Worm (Caenorhabditis elegans) whole organism, L1 larva: ENCODE results near the gene sysm-1.
A peak's percentile ranks its signal among the peaks of the same experiment; 100 is the strongest.

Experiments
- C04F5.9 ChIP-seq: sonication (generic microtip); optimal IDR thresholded peaks from 2 replicates; lab custom pipeline; 2016; ENCODE audit warnings: missing genetic modification characterization, missing compliant biosample characterization
- C16A3.4 ChIP-seq: fragments of 150-350 bp; optimal IDR thresholded peaks from 2 replicates; lab custom pipeline; 2014; ENCODE audit warnings: missing biosample characterization, missing genetic modification characterization
- C34B4.2 ChIP-seq: sonication (generic microtip); optimal IDR thresholded peaks from 2 replicates; lab custom pipeline; 2017; ENCODE audit warnings: mild to moderate bottlenecking, missing genetic modification characterization, missing compliant biosample characterization
- aha-1 ChIP-seq: fragments of 150-350 bp; optimal IDR thresholded peaks from 2 replicates; lab custom pipeline; 2014; ENCODE audit warnings: missing biosample characterization, missing genetic modification characterization
- ama-1 ChIP-seq: fragments of 150-350 bp; optimal IDR thresholded peaks from 2 replicates; lab custom pipeline; 2014
- blmp-1 ChIP-seq: fragments of 150-350 bp; optimal IDR thresholded peaks from 2 replicates; lab custom pipeline; 2014; ENCODE audit warnings: missing biosample characterization, missing genetic modification characterization
- ceh-63 ChIP-seq: fragments of 200-800 bp; sonication (Bioruptor generic); optimal IDR thresholded peaks from 2 replicates; lab custom pipeline; 2018; ENCODE audit warnings: mild to moderate bottlenecking, missing genetic modification characterization, missing compliant biosample characterization
- ceh-8 ChIP-seq: fragments of 200-800 bp; sonication (Bioruptor generic); optimal IDR thresholded peaks from 2 replicates; lab custom pipeline; 2018; ENCODE audit warnings: mild to moderate bottlenecking, missing genetic modification characterization, moderate library complexity, missing compliant biosample characterization
- ceh-82 ChIP-seq, 3 experiments: fragments of 150-350 bp in 1 of 3; sonication (generic microtip) in 2 of 3; optimal IDR thresholded peaks; 2 replicates each; lab custom pipeline; 2014 to 2017; ENCODE audit warnings: missing biosample characterization in 3 of 3, missing genetic modification characterization in 3 of 3
- ceh-88 ChIP-seq: fragments of 200-800 bp; sonication (Bioruptor generic); IDR thresholded peaks from 2 replicates; pipeline ENCODE4 v1.3.6; 2022; ENCODE audit warnings: missing genetic modification characterization, missing compliant biosample characterization
- ces-1 ChIP-seq: fragments of 150-350 bp; optimal IDR thresholded peaks from 2 replicates; lab custom pipeline; 2014; ENCODE audit warnings: missing biosample characterization, missing genetic modification reagents, missing genetic modification characterization
- dsc-1 ChIP-seq: sonication (generic microtip); optimal IDR thresholded peaks from 2 replicates; lab custom pipeline; 2016; ENCODE audit warnings: mild to moderate bottlenecking, missing genetic modification characterization, missing compliant biosample characterization
- efl-3 ChIP-seq: fragments of 200-800 bp; sonication (Bioruptor generic); optimal IDR thresholded peaks from 2 replicates; lab custom pipeline; 2018; ENCODE audit warnings: mild to moderate bottlenecking, missing genetic modification characterization, missing compliant biosample characterization
- egl-13 ChIP-seq: sonication (generic microtip); optimal IDR thresholded peaks from 2 replicates; lab custom pipeline; 2016; ENCODE audit warnings: missing genotype, missing genetic modification reagents, missing genetic modification characterization, missing compliant biosample characterization
- egl-27 ChIP-seq, 2 experiments: fragments of 150-350 bp in 1 of 2; sonication (generic microtip); optimal IDR thresholded peaks; 3 replicates each; lab custom pipeline; 2017 to 2018; ENCODE audit warnings: missing biosample characterization in 2 of 2, missing genetic modification characterization in 2 of 2, missing genetic modification reagents in 2 of 2
- elt-2 ChIP-seq: sonication (generic microtip); optimal IDR thresholded peaks from 2 replicates; lab custom pipeline; 2016; ENCODE audit warnings: missing genetic modification characterization, mild to moderate bottlenecking, inconsistent platforms, missing compliant biosample characterization, missing genetic modification reagents
- elt-3 ChIP-seq, 6 experiments: fragments of 150-350 bp in 1 of 6; sonication (generic microtip); optimal IDR thresholded peaks; 2 replicates each; lab custom pipeline; 2017 to 2018; ENCODE audit warnings: missing biosample characterization in 6 of 6, missing genetic modification characterization in 6 of 6, inconsistent platforms in 1 of 6
- ets-5 ChIP-seq: fragments of 200-800 bp; sonication (Bioruptor generic); IDR thresholded peaks from 2 replicates; pipeline ENCODE4 v1.3.6; 2022; ENCODE audit warnings: missing genetic modification characterization, missing compliant biosample characterization
- fos-1 ChIP-seq: fragments of 150-350 bp; optimal IDR thresholded peaks from 2 replicates; lab custom pipeline; 2014; ENCODE audit warnings: missing biosample characterization, missing genetic modification characterization
- grh-1 ChIP-seq: fragments of 200-800 bp; sonication (Bioruptor generic); IDR thresholded peaks from 2 replicates; pipeline ENCODE4 v1.3.6; 2022; ENCODE audit warnings: missing genetic modification reagents, missing genetic modification characterization, missing compliant biosample characterization
- hlh-17 ChIP-seq: fragments of 200-800 bp; sonication (Bioruptor generic); optimal IDR thresholded peaks from 2 replicates; lab custom pipeline; 2018; ENCODE audit warnings: missing genetic modification characterization, mild to moderate bottlenecking, missing compliant biosample characterization, moderate library complexity, borderline replicate concordance
- hlh-4 ChIP-seq: sonication (generic microtip); optimal IDR thresholded peaks from 2 replicates; lab custom pipeline; 2016; ENCODE audit warnings: mild to moderate bottlenecking, missing genetic modification characterization, missing compliant biosample characterization
- isw-1 ChIP-seq: fragments of 200-800 bp; sonication (Bioruptor generic); IDR thresholded peaks from 2 replicates; pipeline ENCODE4 v1.3.6; 2022; ENCODE audit warnings: missing genetic modification characterization, missing compliant biosample characterization
- jun-1 ChIP-seq: fragments of 150-350 bp; optimal IDR thresholded peaks from 2 replicates; lab custom pipeline; 2014; ENCODE audit warnings: missing biosample characterization, missing genetic modification reagents, missing genetic modification characterization
- lin-13 ChIP-seq: fragments of 150-350 bp; optimal IDR thresholded peaks from 2 replicates; lab custom pipeline; 2014; ENCODE audit warnings: missing biosample characterization, missing genetic modification reagents, missing genetic modification characterization
- lin-14 ChIP-seq: fragments of 200-800 bp; sonication (Bioruptor generic); optimal IDR thresholded peaks from 2 replicates; lab custom pipeline; 2018; ENCODE audit warnings: mild to moderate bottlenecking, missing genetic modification characterization, moderate library complexity, missing compliant biosample characterization
- lin-39 ChIP-seq: fragments of 150-350 bp; optimal IDR thresholded peaks from 2 replicates; lab custom pipeline; 2014; ENCODE audit warnings: missing biosample characterization, missing genetic modification reagents, missing genetic modification characterization
- lir-3 ChIP-seq: sonication (generic microtip); optimal IDR thresholded peaks from 2 replicates; lab custom pipeline; 2016; ENCODE audit warnings: mild to moderate bottlenecking, missing genetic modification characterization, moderate library complexity, missing compliant biosample characterization; ENCODE audit not compliant: poor library complexity
- lsy-2 ChIP-seq, 2 experiments: fragments of 150-350 bp; optimal IDR thresholded peaks; 2 replicates each; lab custom pipeline; 2014; ENCODE audit warnings: missing biosample characterization in 2 of 2, missing genetic modification characterization in 2 of 2
- mdl-1 ChIP-seq, 2 experiments: fragments of 150-350 bp; optimal IDR thresholded peaks; 2 replicates each; lab custom pipeline; 2014 to 2017; ENCODE audit warnings: missing biosample characterization in 2 of 2, missing genetic modification characterization in 2 of 2, inconsistent platforms in 1 of 2
- nhr-11 ChIP-seq: fragments of 150-350 bp; optimal IDR thresholded peaks from 2 replicates; lab custom pipeline; 2014; ENCODE audit warnings: missing biosample characterization, missing genetic modification characterization
- nhr-12 ChIP-seq: sonication (generic microtip); optimal IDR thresholded peaks from 2 replicates; lab custom pipeline; 2017; ENCODE audit warnings: missing biosample characterization, missing genetic modification characterization
- nhr-20 ChIP-seq: sonication (generic microtip); optimal IDR thresholded peaks from 2 replicates; lab custom pipeline; 2016; ENCODE audit warnings: mild to moderate bottlenecking, missing genetic modification characterization, missing compliant biosample characterization
- nhr-28 ChIP-seq: fragments of 150-350 bp; optimal IDR thresholded peaks from 2 replicates; lab custom pipeline; 2014; ENCODE audit warnings: missing biosample characterization, missing genetic modification characterization
- nhr-71 ChIP-seq: sonication (generic microtip); optimal IDR thresholded peaks from 2 replicates; lab custom pipeline; 2016; ENCODE audit warnings: mild to moderate bottlenecking, missing genetic modification characterization, moderate library complexity, missing compliant biosample characterization
- nhr-84 ChIP-seq: sonication (generic microtip); optimal IDR thresholded peaks from 2 replicates; lab custom pipeline; 2017; ENCODE audit warnings: missing biosample characterization, missing genetic modification characterization
- pax-3 ChIP-seq: fragments of 200-800 bp; sonication (Bioruptor generic); optimal IDR thresholded peaks from 2 replicates; lab custom pipeline; 2018; ENCODE audit warnings: mild to moderate bottlenecking, missing genetic modification characterization, moderate library complexity, missing compliant biosample characterization
- pqm-1 ChIP-seq: sonication (generic microtip); optimal IDR thresholded peaks from 3 replicates; lab custom pipeline; 2017; ENCODE audit warnings: missing biosample characterization, missing genetic modification characterization
- skn-1 ChIP-seq: fragments of 150-350 bp; optimal IDR thresholded peaks from 2 replicates; lab custom pipeline; 2014; ENCODE audit warnings: missing biosample characterization, missing genetic modification characterization
- snu-23 ChIP-seq: sonication (generic microtip); optimal IDR thresholded peaks from 2 replicates; lab custom pipeline; 2016; ENCODE audit warnings: missing genetic modification characterization, missing compliant biosample characterization
- sup-37 ChIP-seq: fragments of 200-800 bp; sonication (Bioruptor generic); optimal IDR thresholded peaks from 2 replicates; lab custom pipeline; 2018; ENCODE audit warnings: mild to moderate bottlenecking, missing genetic modification characterization, missing compliant biosample characterization
- swsn-7 ChIP-seq: sonication (generic microtip); optimal IDR thresholded peaks from 2 replicates; lab custom pipeline; 2016; ENCODE audit warnings: missing genetic modification characterization, missing compliant biosample characterization
- tbx-2 ChIP-seq: sonication (generic microtip); optimal IDR thresholded peaks from 2 replicates; lab custom pipeline; 2016; ENCODE audit warnings: missing genetic modification characterization, missing compliant biosample characterization
- tlp-1 ChIP-seq: fragments of 150-350 bp; optimal IDR thresholded peaks from 2 replicates; lab custom pipeline; 2014; ENCODE audit warnings: missing biosample characterization, missing genetic modification characterization
- unc-62 ChIP-seq: fragments of 150-350 bp; optimal IDR thresholded peaks from 2 replicates; lab custom pipeline; 2014; ENCODE audit warnings: missing biosample characterization, missing genetic modification reagents, missing genetic modification characterization
- unc-86 ChIP-seq: sonication (generic microtip); optimal IDR thresholded peaks from 2 replicates; lab custom pipeline; 2016; ENCODE audit warnings: missing genetic modification characterization, missing compliant biosample characterization
- vab-15 ChIP-seq: sonication (generic microtip); optimal IDR thresholded peaks from 2 replicates; lab custom pipeline; 2017; ENCODE audit warnings: missing genotype, mild to moderate bottlenecking, missing genetic modification characterization, missing compliant biosample characterization
- ztf-11 ChIP-seq, 2 experiments: sonication (generic microtip); optimal IDR thresholded peaks; 2 replicates each; lab custom pipeline; 2016 to 2017; ENCODE audit warnings: missing genetic modification characterization in 2 of 2, missing biosample characterization in 1 of 2, missing compliant biosample characterization in 1 of 2
- ztf-4 ChIP-seq: fragments of 150-350 bp; optimal IDR thresholded peaks from 2 replicates; lab custom pipeline; 2014; ENCODE audit warnings: missing biosample characterization, missing genetic modification characterization

The sysm-1 gene

ce11 chrII:9117789-9118242 is 34.8 kb upstream of the sysm-1 start (continued):
- peak; percentile 45 to 55 for TF ChIP-seq lsy-2 (tag; optimal IDR thresholded peaks at IDR 0.05; lab: Kevin White, UChicago)
- TF ChIP-seq swsn-7 (tag; lab: Kevin White, UChicago) = peak; percentile 35
- TF ChIP-seq vab-15 = no peak
- TF ChIP-seq ceh-8 = peak; percentile 16
- peak; percentile 3 for TF ChIP-seq pqm-1 (tag; lab: Kevin White, UChicago)
- TF ChIP-seq nhr-71 (tag; lab: Kevin White, UChicago) = peak; percentile 90
- no peak for TF ChIP-seq skn-1
- no peak for TF ChIP-seq jun-1 (tag; lab: Kevin White, UChicago)
- TF ChIP-seq nhr-11 (tag; lab: Kevin White, UChicago) = peak; percentile 69
- peak; percentile 51 for TF ChIP-seq nhr-20 (tag; lab: Kevin White, UChicago)
- no peak for TF ChIP-seq ceh-63 (GFP tag; lab: Kevin White, UChicago)
- no peak for TF ChIP-seq hlh-4 (tag; lab: Kevin White, UChicago)
- TF ChIP-seq isw-1 = no peak
- TF ChIP-seq sup-37 = no peak
- no peak for TF ChIP-seq efl-3 (GFP tag; lab: Kevin White, UChicago)
- TF ChIP-seq ceh-88 (GFP tag; lab: Robert Waterston, UW) = no peak
- no peak for TF ChIP-seq unc-86 (tag; lab: Kevin White, UChicago)
- no peak for TF ChIP-seq unc-62
- no peak for TF ChIP-seq lir-3 (tag; lab: Kevin White, UChicago)
- TF ChIP-seq elt-3 (tag; optimal IDR thresholded peaks at IDR 0.05; lab: Kevin White, UChicago) = no peak
- TF ChIP-seq tbx-2 (tag; lab: Kevin White, UChicago) = peak; percentile 7
- no peak for TF ChIP-seq C16A3.4 (tag; lab: Kevin White, UChicago)
- no peak for TF ChIP-seq aha-1 (tag; lab: Kevin White, UChicago)
- no peak for TF ChIP-seq ets-5 (GFP tag; lab: Robert Waterston, UW)
- no peak for TF ChIP-seq tlp-1 (tag; lab: Kevin White, UChicago)
- TF ChIP-seq grh-1 (GFP tag; lab: Robert Waterston, UW) = no peak
- TF ChIP-seq egl-27 (tag; optimal IDR thresholded peaks at IDR 0.05; lab: Kevin White, UChicago) = no peak
- TF ChIP-seq elt-2 (tag; lab: Kevin White, UChicago) = peak; percentile 69
- no peak for TF ChIP-seq C04F5.9 (tag; lab: Kevin White, UChicago)
- peak; percentile 67 for TF ChIP-seq lin-14 (GFP tag; lab: Kevin White, UChicago)
- no peak for TF ChIP-seq snu-23 (GFP tag; lab: Kevin White, UChicago)
- TF ChIP-seq ces-1 (GFP tag; lab: Kevin White, UChicago) = no peak
- TF ChIP-seq lin-13 = peak; percentile 10
- no peak for TF ChIP-seq nhr-84
- no peak for TF ChIP-seq ceh-82 (tag; optimal IDR thresholded peaks at IDR 0.05; lab: Kevin White, UChicago)
- no peak for TF ChIP-seq lin-39 (tag; lab: Kevin White, UChicago)
- no peak for TF ChIP-seq C34B4.2
- TF ChIP-seq pax-3 = peak; percentile 77
- TF ChIP-seq ztf-4 (tag; lab: Kevin White, UChicago) = peak; percentile 53
- TF ChIP-seq dsc-1 (tag; lab: Kevin White, UChicago) = peak; percentile 93
- no peak for TF ChIP-seq nhr-12 (tag; lab: Kevin White, UChicago)
- TF ChIP-seq mdl-1 (tag; optimal IDR thresholded peaks at IDR 0.05; lab: Kevin White, UChicago) = no peak
- TF ChIP-seq ztf-11 (tag; optimal IDR thresholded peaks at IDR 0.05; lab: Kevin White, UChicago) = no peak
- peak; percentile 71 for TF ChIP-seq egl-13 (tag; lab: Kevin White, UChicago)
- no peak for TF ChIP-seq ama-1 (lab: Kevin White, UChicago)
- TF ChIP-seq nhr-28 (tag; lab: Kevin White, UChicago) = no peak
- TF ChIP-seq blmp-1 = no peak
- no peak for TF ChIP-seq fos-1 (tag; lab: Kevin White, UChicago)
- no peak for TF ChIP-seq hlh-17
- TF ChIP-seq, all 84 proteins: peak for 26
